Worm (Caenorhabditis elegans) whole organism, dauer: ENCODE results near the gene pqn-91.
"Not testable (repeated sequence)": the region's sequence is repeated elsewhere in the genome, so short reads cannot be mapped to it uniquely, and the experiment has no call there.

ENCODE experiments used
- unc-62 ChIP-seq: sonication (generic microtip); optimal IDR thresholded peaks from 2 replicates; lab custom pipeline; 2017; ENCODE audit warnings: missing biosample characterization, missing genetic modification reagents, missing genetic modification characterization

pqn-91 gene

ce11 chrIV:15291607-15292006, at the start of gene pqn-91:
Gene pqn-91, plus strand, starts transcription at chrIV:15291907.
- no peak for TF ChIP-seq unc-62 (GFP tag; lab: Kevin White, UChicago)

DNA sequence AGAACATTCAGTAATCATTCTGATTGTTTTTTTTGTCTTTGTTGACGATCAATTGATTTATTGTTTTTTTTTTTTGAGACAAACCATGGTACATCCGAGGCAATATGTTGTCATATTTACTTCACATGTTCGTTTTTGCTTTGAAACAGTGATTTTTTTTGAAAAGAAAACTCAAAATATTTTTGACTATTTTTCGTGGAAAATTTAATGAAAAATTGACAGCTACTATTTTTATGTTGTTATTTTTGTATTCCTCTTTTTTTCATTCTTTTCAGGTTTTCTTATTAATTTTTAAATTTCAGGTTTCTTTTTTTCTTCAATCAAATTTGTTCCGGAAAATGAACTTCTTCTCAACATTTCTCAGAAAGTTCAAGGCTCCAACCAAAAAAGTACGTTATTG, 46.1 kb upstream of the pqn-91 start, which contains the start of gene Y73F8A.36:
Gene Y73F8A.36 (plus strand): TSS at position 301 of the 400 bp plus-strand sequence.
- TF ChIP-seq unc-62 (GFP tag; lab: Kevin White, UChicago) = no peak

DNA sequence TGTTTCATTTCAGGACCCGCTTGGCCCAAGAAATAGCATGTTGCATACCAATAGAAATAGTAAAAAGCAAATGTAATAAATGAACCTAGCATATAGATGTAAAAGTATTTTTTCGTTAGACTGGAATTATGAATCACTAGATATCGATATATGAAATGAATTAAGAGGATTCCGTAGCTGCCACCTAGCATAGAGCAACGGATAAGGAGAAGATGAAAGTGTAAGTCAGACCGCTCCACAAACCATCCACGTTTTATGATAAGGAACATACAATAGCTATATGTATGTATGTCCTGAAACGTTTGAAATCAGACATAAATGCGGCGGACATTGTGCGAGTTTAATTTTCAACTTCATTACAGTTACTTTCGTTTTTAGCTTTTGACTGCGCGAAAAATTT, 40.6 kb upstream of the pqn-91 start:
- no peak for TF ChIP-seq unc-62 (GFP tag; lab: Kevin White, UChicago)

- TF ChIP-seq unc-62 (GFP tag; lab: Kevin White, UChicago) = no peak
Measured at ce11 chrIV:15252157-15252556, 39.5 kb upstream of the pqn-91 start, which contains the start of gene srj-42. Gene srj-42, minus strand, starts transcription at chrIV:15252257.

- TF ChIP-seq unc-62 (GFP tag; lab: Kevin White, UChicago) = no peak
Measured at ce11 chrIV:15259548-15259947, 32.2 kb upstream of the pqn-91 start, which contains the start of gene Y73F8A.5. Gene Y73F8A.5, plus strand, starts transcription at chrIV:15259868.

ce11 chrIV:15274063-15274462, 17.6 kb upstream of the pqn-91 start:
- TF ChIP-seq unc-62 (GFP tag; lab: Kevin White, UChicago) = no peak

- no peak for TF ChIP-seq unc-62 (GFP tag; lab: Kevin White, UChicago)
Measured at ce11 chrIV:15275363-15275854, 16.3 kb upstream of the pqn-91 start, which contains the start of gene ccg-1. Gene ccg-1, minus strand, starts transcription at chrIV:15275804.

- TF ChIP-seq unc-62 (GFP tag; lab: Kevin White, UChicago) = no peak
Measured at ce11 chrIV:15280219-15280618, 11.5 kb upstream of the pqn-91 start.

DNA sequence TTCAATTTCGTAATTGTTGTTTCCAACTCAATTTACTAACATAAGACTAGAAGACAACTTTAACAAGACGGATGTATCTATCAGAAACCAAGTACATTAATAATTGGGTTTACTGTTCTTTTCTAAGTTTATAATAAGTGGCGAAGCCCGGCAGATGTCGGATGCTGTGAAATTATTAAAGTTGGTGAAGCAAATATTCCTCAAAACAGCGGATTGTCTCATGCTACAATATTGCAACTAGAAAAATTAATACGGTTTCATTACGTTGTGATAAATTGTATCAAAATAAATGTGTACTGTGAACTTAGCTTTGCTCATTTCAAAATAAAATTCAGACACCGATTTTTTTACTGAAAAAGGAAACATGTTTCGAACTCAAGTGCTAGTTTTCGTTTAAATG, 8.1 kb upstream of the pqn-91 start:
- TF ChIP-seq unc-62 (GFP tag; lab: Kevin White, UChicago) = no peak

- TF ChIP-seq unc-62 (GFP tag; lab: Kevin White, UChicago) = no peak
Measured at ce11 chrIV:15289508-15289907, 2.2 kb upstream of the pqn-91 start.

DNA sequence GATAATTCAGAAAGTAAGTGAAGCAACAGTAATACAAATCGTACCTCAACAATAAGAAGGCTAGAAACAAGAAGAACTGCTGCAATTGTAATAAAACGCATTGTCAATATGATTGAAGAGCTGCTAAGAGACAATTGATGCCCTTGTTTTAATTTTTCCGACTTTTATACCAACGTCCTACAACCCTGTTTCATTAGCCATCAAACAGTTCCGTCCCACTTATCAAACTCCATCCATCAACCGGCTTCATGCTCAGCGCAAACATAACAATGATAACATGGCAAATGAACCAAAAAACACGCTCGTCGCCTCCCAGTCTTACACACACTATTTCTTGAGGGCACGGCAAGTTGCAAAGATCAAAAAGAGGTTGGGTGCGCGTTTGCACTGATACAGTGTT, 545 bp upstream of the pqn-91 start, which contains the start of gene pqn-90:
Gene pqn-90 (minus strand): TSS at position 101 of the 400 bp plus-strand sequence.
- TF ChIP-seq unc-62 (GFP tag; lab: Kevin White, UChicago) = no peak

ce11 chrIV:15294040-15294439, 2.3 kb downstream of the pqn-91 start, which contains the start of gene Y73F8A.10:
Gene Y73F8A.10, plus strand, starts transcription at chrIV:15294340.
- TF ChIP-seq unc-62 (GFP tag; lab: Kevin White, UChicago) = no peak

DNA sequence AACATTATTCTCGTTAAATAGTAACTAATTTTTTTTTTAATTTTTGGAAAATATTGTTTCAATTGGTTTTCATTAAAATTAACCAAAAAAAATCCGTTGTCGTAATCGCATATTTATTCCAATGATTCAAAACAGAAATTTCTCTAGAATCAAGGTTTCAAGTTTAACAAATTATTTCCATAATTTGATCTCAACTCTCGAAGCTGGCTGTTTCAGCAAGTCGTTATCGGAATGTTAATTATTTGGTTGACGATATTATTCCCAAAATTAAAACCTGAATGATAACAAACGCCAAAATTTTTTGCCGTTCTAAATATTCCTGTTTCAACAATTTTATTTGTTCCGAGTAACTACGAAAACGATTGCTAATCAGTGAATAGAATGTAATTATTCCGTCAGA, 8.3 kb downstream of the pqn-91 start:
- no peak for TF ChIP-seq unc-62 (GFP tag; lab: Kevin White, UChicago)

ce11 chrIV:15302151-15302550, 10.4 kb downstream of the pqn-91 start, which contains the start of gene best-21:
Gene best-21, plus strand, starts transcription at chrIV:15302451.
- no peak for TF ChIP-seq unc-62 (GFP tag; lab: Kevin White, UChicago)

DNA sequence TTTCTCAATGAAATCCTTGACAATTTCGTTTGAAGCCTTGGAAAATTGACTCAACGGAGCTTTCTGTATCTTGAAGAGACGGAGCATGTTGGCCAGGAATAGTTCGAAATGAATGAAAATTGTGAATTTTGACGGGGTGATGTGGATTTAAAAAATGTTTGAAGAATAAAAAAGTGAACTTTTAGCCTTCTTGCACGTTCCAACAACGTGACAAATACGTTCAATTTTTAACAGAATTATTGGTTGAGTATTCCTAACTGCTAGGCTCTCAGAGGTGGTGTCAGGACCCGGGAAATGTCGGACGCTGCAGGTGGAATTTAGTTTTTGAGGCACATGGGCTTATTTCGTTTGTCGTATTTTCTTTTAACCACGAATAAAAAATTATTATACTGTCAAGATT, 19.9 kb downstream of the pqn-91 start, which contains the start of gene Y73F8A.12:
Gene Y73F8A.12 (minus strand): TSS at position 101 of the 400 bp plus-strand sequence.
- not testable (repeated sequence) for TF ChIP-seq unc-62 (GFP tag; lab: Kevin White, UChicago)

DNA sequence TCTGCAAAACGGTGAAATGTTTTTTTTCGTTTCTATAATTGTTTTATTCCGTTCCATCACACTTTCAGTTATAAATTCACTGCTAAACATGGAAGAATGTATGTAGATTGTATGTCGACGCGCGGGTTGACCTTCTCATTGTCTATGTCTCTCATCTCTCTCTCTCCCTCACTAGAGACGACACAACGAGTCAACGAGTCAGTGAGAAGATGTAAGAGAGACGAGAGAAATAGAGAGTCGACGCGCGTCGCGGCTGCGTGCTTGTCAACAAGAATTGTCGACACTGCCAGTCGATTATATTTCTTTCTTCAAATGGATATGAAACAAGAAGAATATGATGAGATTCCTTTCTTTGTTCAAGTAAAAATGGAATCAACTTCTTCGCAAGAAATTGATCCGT, 20.3 kb downstream of the pqn-91 start, which contains the start of gene Y73F8A.13:
Gene Y73F8A.13 (plus strand): TSS at position 240 of the 400 bp plus-strand sequence.
- TF ChIP-seq unc-62 (GFP tag; lab: Kevin White, UChicago) = no peak

ce11 chrIV:15315502-15315901, 23.8 kb downstream of the pqn-91 start:
- TF ChIP-seq unc-62 (GFP tag; lab: Kevin White, UChicago) = no peak
